Worm (Caenorhabditis elegans): ENCODE data around the gene srj-53.

srj-53 gene

ce11 chrV:667459-667858, 27.1 kb downstream of the srj-53 start, which contains the start of gene nhr-180:
Gene nhr-180 (minus strand): TSS chrV:667510.
- TF ChIP-seq cey-2 (tag; optimal IDR thresholded peaks at IDR 0.05; ENCODE audit: borderline replicate concordance, insufficient read depth) (no peak), hmg-1.1 (GFP tag; IDR thresholded peaks at IDR 0.05) (0 out of 2 replicates have a peak, but pooled peaks have one; percentile 12), lir-3 (tag; optimal IDR thresholded peaks at IDR 0.05) (no peak), ZK546.5 (tag; optimal IDR thresholded peaks at IDR 0.05) (no peak), daf-16 (GFP tag; optimal IDR thresholded peaks at IDR 0.05) (no peak), daf-16 (tag; optimal IDR thresholded peaks at IDR 0.05) (no peak), aha-1 (tag) (peak; percentile 13), F44E2.7 (GFP tag; IDR thresholded peaks at IDR 0.05) (no peak), nhr-77 (tag; optimal IDR thresholded peaks at IDR 0.05) (peak; percentile 6), nhr-42 (GFP tag; IDR thresholded peaks at IDR 0.05) (no peak), lin-1 (GFP tag; IDR thresholded peaks at IDR 0.05) (no peak), egl-27 (tag; optimal IDR thresholded peaks at IDR 0.05) (no peak), nhr-28 (tag; optimal IDR thresholded peaks at IDR 0.05) (peak; percentile 39), aly-2 (tag; optimal IDR thresholded peaks at IDR 0.05) (no peak), jun-1 (tag; optimal IDR thresholded peaks at IDR 0.05) (no peak), mdl-1 (tag; optimal IDR thresholded peaks at IDR 0.05) (peak; percentile 37 to 74), F26F4.8 (GFP tag; conservative IDR thresholded peaks at IDR 0.05) (no peak), ceh-44 (GFP tag; IDR thresholded peaks at IDR 0.05) (no peak), ceh-32 (tag; optimal IDR thresholded peaks at IDR 0.05; ENCODE audit: poor library complexity) (no peak), R02D3.7 (tag; optimal IDR thresholded peaks at IDR 0.05) (no peak), vab-7 (GFP tag; IDR thresholded peaks at IDR 0.05) (no peak), T20F7.1 (GFP tag; optimal IDR thresholded peaks at IDR 0.05) (no peak), nhr-25 (tag; optimal IDR thresholded peaks at IDR 0.05; ENCODE audit: borderline replicate concordance, insufficient read depth) (no peak), hif-1 (tag; optimal IDR thresholded peaks at IDR 0.05) (no peak), dpl-1 (GFP tag; optimal IDR thresholded peaks at IDR 0.05) (no peak), zag-1 (tag; optimal IDR thresholded peaks at IDR 0.05) (no peak), ztf-7 (tag; optimal IDR thresholded peaks at IDR 0.05) (no peak), mxl-3 (GFP tag; optimal IDR thresholded peaks at IDR 0.05) (peak; percentile 33), ceh-82 (tag; optimal IDR thresholded peaks at IDR 0.05) (no peak), ZK337.2 (GFP tag; IDR thresholded peaks at IDR 0.05) (no peak), tra-1 (GFP tag; IDR thresholded peaks at IDR 0.05) (no peak), dmd-6 (GFP tag; IDR thresholded peaks at IDR 0.05) (peak; percentile 61; the same call in 1 of the 2 replicates), unc-62 (GFP tag; optimal IDR thresholded peaks at IDR 0.05 in 1 of 2) (no peak), unc-62 (tag; optimal IDR thresholded peaks at IDR 0.05) (no peak), nhr-11 (tag; optimal IDR thresholded peaks at IDR 0.05) (no peak), spr-3 (GFP tag; optimal IDR thresholded peaks at IDR 0.05) (no peak), lin-38 (GFP tag; IDR thresholded peaks at IDR 0.05) (no peak), spr-1 (tag; optimal IDR thresholded peaks at IDR 0.05) (no peak), tag-97 (GFP tag; IDR thresholded peaks at IDR 0.05) (no peak), zfp-2 (tag; optimal IDR thresholded peaks at IDR 0.05) (no peak), zip-11 (GFP tag; IDR thresholded peaks at IDR 0.05) (no peak), ceh-28 (tag; optimal IDR thresholded peaks at IDR 0.05) (no peak), hlh-30 (tag; optimal IDR thresholded peaks at IDR 0.05; ENCODE audit: insufficient read depth) (peak; percentile 69), T26A8.4 (GFP tag; IDR thresholded peaks at IDR 0.05) (no peak), sdz-12 (GFP tag; optimal IDR thresholded peaks at IDR 0.05) (no peak), duxl-1 (tag; optimal IDR thresholded peaks at IDR 0.05; ENCODE audit: poor library complexity) (peak; percentile 58), zip-2 (tag; optimal IDR thresholded peaks at IDR 0.05) (no peak), unc-130 (GFP tag; optimal IDR thresholded peaks at IDR 0.05) (no peak), nhr-102 (tag; optimal IDR thresholded peaks at IDR 0.05) (no peak), saeg-2 (GFP tag; IDR thresholded peaks at IDR 0.05) (no peak), dve-1 (tag; optimal IDR thresholded peaks at IDR 0.05; ENCODE audit: insufficient read depth) (no peak), nhr-76 (tag; optimal IDR thresholded peaks at IDR 0.05) (no peak)

Measured in whole organism, L4 larva.